Worm (Caenorhabditis elegans) whole organism, L1 larva: ENCODE data around the gene F35C8.5.

Experiments used
- blmp-1 ChIP-seq: fragments of 150-350 bp; optimal IDR thresholded peaks from 2 replicates; lab custom pipeline; 2014; ENCODE audit warnings: missing biosample characterization, missing genetic modification characterization
- elt-3 ChIP-seq, 6 experiments: fragments of 150-350 bp in 1 of 6; sonication (generic microtip); optimal IDR thresholded peaks; 2 replicates each; lab custom pipeline; 2017 to 2018; ENCODE audit warnings: missing biosample characterization in 6 of 6, missing genetic modification characterization in 6 of 6, inconsistent platforms in 1 of 6
- fkh-8 ChIP-seq: sonication (generic microtip); optimal IDR thresholded peaks from 2 replicates; lab custom pipeline; 2016; ENCODE audit warnings: mild to moderate bottlenecking, missing genetic modification characterization, missing compliant biosample characterization
- lin-15B ChIP-seq: fragments of 150-350 bp; sonication (generic microtip); optimal IDR thresholded peaks from 3 replicates; lab custom pipeline; 2014; ENCODE audit warnings: missing biosample characterization, missing genetic modification characterization
- mef-2 ChIP-seq: fragments of 150-350 bp; optimal IDR thresholded peaks from 2 replicates; lab custom pipeline; 2014; ENCODE audit warnings: missing biosample characterization, missing genetic modification characterization
- nhr-11 ChIP-seq: fragments of 150-350 bp; optimal IDR thresholded peaks from 2 replicates; lab custom pipeline; 2014; ENCODE audit warnings: missing biosample characterization, missing genetic modification characterization
- nhr-90 ChIP-seq: sonication (generic microtip); optimal IDR thresholded peaks from 2 replicates; lab custom pipeline; 2016; ENCODE audit warnings: mild to moderate bottlenecking, missing genetic modification characterization, missing compliant biosample characterization; ENCODE audit not compliant: poor library complexity
- snpc-4 ChIP-seq: fragments of 150-350 bp; optimal IDR thresholded peaks from 2 replicates; lab custom pipeline; 2014; ENCODE audit warnings: missing biosample characterization, missing genetic modification characterization
- sptf-1 ChIP-seq: fragments of 150-350 bp; optimal IDR thresholded peaks from 2 replicates; lab custom pipeline; 2014; ENCODE audit warnings: missing biosample characterization, missing genetic modification characterization
- tbx-2 ChIP-seq: sonication (generic microtip); optimal IDR thresholded peaks from 2 replicates; lab custom pipeline; 2016; ENCODE audit warnings: missing genetic modification characterization, missing compliant biosample characterization
- unc-86 ChIP-seq: sonication (generic microtip); optimal IDR thresholded peaks from 2 replicates; lab custom pipeline; 2016; ENCODE audit warnings: missing genetic modification characterization, missing compliant biosample characterization

DNA sequence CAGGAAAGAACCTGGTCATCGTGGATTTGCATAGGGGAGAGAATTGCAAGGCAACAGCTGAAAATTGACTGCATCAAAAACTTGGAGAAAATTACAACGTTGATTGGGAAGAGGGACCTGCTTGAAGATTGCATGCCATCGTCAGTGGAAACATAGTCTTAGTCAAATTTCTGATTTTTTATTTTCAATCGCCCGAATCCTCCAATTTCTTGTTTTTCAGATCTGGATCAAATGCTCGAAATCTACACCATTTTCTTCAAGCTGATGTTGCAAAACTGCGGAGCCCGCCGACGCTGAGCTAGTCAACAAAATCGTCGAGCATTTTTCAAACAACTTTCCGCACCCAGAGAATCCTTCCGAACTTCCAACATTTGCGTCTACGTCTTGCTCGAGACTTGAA is 8.0 kb downstream of the F35C8.5 start:
- TF ChIP-seq nhr-90, result no peak
- no peak for TF ChIP-seq unc-86 (tag; lab: Kevin White, UChicago)
- TF ChIP-seq nhr-11 (tag; lab: Kevin White, UChicago), result no peak
- TF ChIP-seq snpc-4 (tag; lab: Kevin White, UChicago), result no peak
- no peak for TF ChIP-seq fkh-8 (tag; lab: Kevin White, UChicago)
- TF ChIP-seq elt-3 (tag; optimal IDR thresholded peaks at IDR 0.05; lab: Kevin White, UChicago), result no peak
- no peak for TF ChIP-seq blmp-1
- no peak for TF ChIP-seq lin-15B (tag; lab: Kevin White, UChicago)
- no peak for TF ChIP-seq sptf-1 (tag; lab: Kevin White, UChicago)
- TF ChIP-seq tbx-2 (tag; lab: Kevin White, UChicago), result no peak
- TF ChIP-seq mef-2 (tag; lab: Kevin White, UChicago), result no peak
